Fruit fly (Drosophila melanogaster) whole organism, embryonic: ENCODE results near the gene UBL3.

Experiments
- ATbp ChIP-seq: fragments of 200-800 bp; sonication (Bioruptor generic); optimal IDR thresholded peaks from 2 replicates; lab custom pipeline; 2017; ENCODE audit warnings: missing biosample characterization, mild to moderate bottlenecking, missing genetic modification characterization, missing genetic modification reagents
- BEAF-32 ChIP-seq: fragments of 200-800 bp; sonication (Bioruptor generic); optimal IDR thresholded peaks from 3 replicates; lab custom pipeline; 2017; ENCODE audit warnings: missing biosample characterization, missing genetic modification characterization, mild to moderate bottlenecking, moderate library complexity, missing genetic modification reagents
- CG10267 ChIP-seq: fragments of 200-800 bp; sonication (Bioruptor generic); optimal IDR thresholded peaks from 2 replicates; lab custom pipeline; 2018; ENCODE audit warnings: missing biosample characterization, mild to moderate bottlenecking, missing genetic modification characterization, moderate library complexity
- CG10274 ChIP-seq: fragments of 200-800 bp; sonication (Bioruptor generic); optimal IDR thresholded peaks from 3 replicates; lab custom pipeline; 2017; ENCODE audit warnings: missing biosample characterization, mild to moderate bottlenecking, missing genetic modification characterization
- CG10462 ChIP-seq: fragments of 200-800 bp; sonication (Bioruptor generic); optimal IDR thresholded peaks from 2 replicates; lab custom pipeline; 2016; ENCODE audit warnings: missing biosample characterization, missing genetic modification characterization
- CG11723 ChIP-seq: fragments of 200-800 bp; sonication (Bioruptor generic); optimal IDR thresholded peaks from 2 replicates; lab custom pipeline; 2017; ENCODE audit warnings: missing biosample characterization, mild to moderate bottlenecking, missing genetic modification characterization
- CG13287 ChIP-seq: fragments of 200-800 bp; sonication (Bioruptor generic); IDR thresholded peaks from 2 replicates; pipeline ENCODE4 v1.3.6; 2022; ENCODE audit warnings: missing biosample characterization, missing genetic modification characterization; ENCODE audit not compliant: partially characterized antibody
- CG15514 ChIP-seq: fragments of 200-800 bp; sonication (Bioruptor generic); optimal IDR thresholded peaks from 3 replicates; lab custom pipeline; 2017; ENCODE audit warnings: missing biosample characterization, missing genetic modification characterization, mild to moderate bottlenecking, moderate library complexity, missing genetic modification reagents
- CG17361 ChIP-seq: fragments of 200-800 bp; sonication (Bioruptor generic); IDR thresholded peaks from 3 replicates; pipeline ENCODE4 v1.3.6; 2022; ENCODE audit warnings: missing biosample characterization, missing genetic modification characterization
- CG17385 ChIP-seq: fragments of 200-800 bp; sonication (Bioruptor generic); optimal IDR thresholded peaks from 3 replicates; lab custom pipeline; 2018; ENCODE audit warnings: missing biosample characterization, mild to moderate bottlenecking, missing genetic modification characterization
- CG18599 ChIP-seq: fragments of 200-800 bp; sonication (Bioruptor generic); optimal IDR thresholded peaks from 3 replicates; lab custom pipeline; 2017; ENCODE audit warnings: missing biosample characterization, missing genetic modification characterization, mild to moderate bottlenecking, moderate library complexity, missing genetic modification reagents
- CG2120 ChIP-seq: fragments of 200-800 bp; sonication (Bioruptor generic); optimal IDR thresholded peaks from 3 replicates; lab custom pipeline; 2016; ENCODE audit warnings: missing biosample characterization, missing genetic modification characterization
- CG2129 ChIP-seq: fragments of 200-800 bp; sonication (Bioruptor generic); IDR thresholded peaks from 2 replicates; pipeline ENCODE4 v1.3.6; 2022; ENCODE audit warnings: missing biosample characterization, missing genetic modification characterization; ENCODE audit not compliant: partially characterized antibody
- CG2889 ChIP-seq: fragments of 200-800 bp; sonication (Bioruptor generic); IDR thresholded peaks from 3 replicates; pipeline ENCODE4 v1.3.6; 2022; ENCODE audit warnings: missing biosample characterization, missing genetic modification characterization
- CG30431 ChIP-seq: fragments of 200-800 bp; sonication (Bioruptor generic); optimal IDR thresholded peaks from 2 replicates; lab custom pipeline; 2017; ENCODE audit warnings: missing biosample characterization, missing genetic modification characterization
- CG33213 ChIP-seq: fragments of 200-800 bp; sonication (Bioruptor generic); optimal IDR thresholded peaks from 3 replicates; lab custom pipeline; 2016; ENCODE audit warnings: missing biosample characterization, missing genetic modification characterization
- CG34224 ChIP-seq: fragments of 200-800 bp; sonication (Bioruptor generic); IDR thresholded peaks from 3 replicates; pipeline ENCODE4 v1.3.6; 2022; ENCODE audit warnings: missing biosample characterization, missing genetic modification characterization; ENCODE audit not compliant: partially characterized antibody
- CG34376 ChIP-seq: fragments of 200-800 bp; sonication (Bioruptor generic); optimal IDR thresholded peaks from 2 replicates; lab custom pipeline; 2018; ENCODE audit warnings: missing biosample characterization, mild to moderate bottlenecking, missing genetic modification characterization
- CG6854 ChIP-seq: fragments of 200-800 bp; sonication (Bioruptor generic); optimal IDR thresholded peaks from 3 replicates; lab custom pipeline; 2017; ENCODE audit warnings: missing biosample characterization, mild to moderate bottlenecking, missing genetic modification characterization
- CG8281 ChIP-seq: fragments of 200-800 bp; sonication (Bioruptor generic); optimal IDR thresholded peaks from 2 replicates; lab custom pipeline; 2018; ENCODE audit warnings: missing biosample characterization, mild to moderate bottlenecking, missing genetic modification characterization, moderate library complexity
- D ChIP-seq, 2 experiments: fragments of 200-800 bp in 1 of 2; fragments of >200 bp in 1 of 2; sonication (Bioruptor generic) in 1 of 2; optimal IDR thresholded peaks; 2 replicates in 1 of 2; 3 replicates in 1 of 2; lab custom pipeline; 2017; ENCODE audit warnings: mild to moderate bottlenecking in 1 of 2, missing biosample characterization in 1 of 2, missing genetic modification characterization in 1 of 2, missing genetic modification reagents in 1 of 2
- Hmx ChIP-seq: fragments of 200-800 bp; sonication (Bioruptor generic); optimal IDR thresholded peaks from 2 replicates; lab custom pipeline; 2016; ENCODE audit warnings: missing biosample characterization, missing genetic modification characterization
- Hr51 ChIP-seq, 2 experiments: fragments of 200-800 bp; sonication (Bioruptor generic); optimal IDR thresholded peaks; 2 replicates in 1 of 2; 3 replicates in 1 of 2; lab custom pipeline; 2016 to 2018; ENCODE audit warnings: missing biosample characterization in 2 of 2, missing genetic modification characterization in 2 of 2, mild to moderate bottlenecking in 1 of 2, moderate library complexity in 1 of 2
- Lim3 ChIP-seq: fragments of 200-800 bp; sonication (Bioruptor generic); IDR thresholded peaks from 2 replicates; pipeline ENCODE4 v1.3.6; 2022; ENCODE audit warnings: missing biosample characterization, missing genetic modification characterization
- Max ChIP-seq: fragments of 200-800 bp; sonication (Bioruptor generic); optimal IDR thresholded peaks from 2 replicates; lab custom pipeline; 2016; ENCODE audit warnings: missing biosample characterization, mild to moderate bottlenecking, missing genetic modification characterization
- NC2α ChIP-seq: fragments of 200-800 bp; sonication (Bioruptor generic); optimal IDR thresholded peaks from 2 replicates; lab custom pipeline; 2016; ENCODE audit warnings: missing biosample characterization, missing genetic modification characterization
- NFAT ChIP-seq: fragments of 200-800 bp; sonication (Bioruptor generic); IDR thresholded peaks from 2 replicates; pipeline ENCODE4 v1.3.6; 2022; ENCODE audit warnings: missing biosample characterization, missing genetic modification characterization
- Ptx1 ChIP-seq: fragments of 200-800 bp; sonication (Bioruptor generic); IDR thresholded peaks from 2 replicates; pipeline ENCODE4 v1.3.6; 2022; ENCODE audit warnings: missing biosample characterization, missing genetic modification characterization
- Vsx1 ChIP-seq: fragments of 200-800 bp; sonication (Bioruptor generic); optimal IDR thresholded peaks from 2 replicates; lab custom pipeline; 2017; ENCODE audit warnings: missing biosample characterization, mild to moderate bottlenecking, missing genetic modification characterization, missing genetic modification reagents
- amos ChIP-seq: fragments of 200-800 bp; sonication (Bioruptor generic); IDR thresholded peaks from 2 replicates; pipeline ENCODE4 v1.3.6; 2022; ENCODE audit warnings: missing biosample characterization, missing genetic modification characterization; ENCODE audit not compliant: partially characterized antibody
- ap ChIP-seq: fragments of 200-800 bp; sonication (Bioruptor generic); IDR thresholded peaks from 2 replicates; pipeline ENCODE4 v1.3.6; 2022; ENCODE audit warnings: missing biosample characterization, missing genetic modification characterization
- bcd ChIP-seq: fragments of 200-800 bp; sonication (Bioruptor generic); optimal IDR thresholded peaks from 2 replicates; lab custom pipeline; 2017; ENCODE audit warnings: missing biosample characterization, mild to moderate bottlenecking, missing genetic modification characterization
- disco-r ChIP-seq: fragments of 200-800 bp; sonication (Bioruptor generic); optimal IDR thresholded peaks from 2 replicates; lab custom pipeline; 2016; ENCODE audit warnings: missing biosample characterization, missing genetic modification characterization
- gfzf ChIP-seq: fragments of 200-800 bp; sonication (Bioruptor generic); optimal IDR thresholded peaks from 2 replicates; lab custom pipeline; 2016; ENCODE audit warnings: missing biosample characterization, mild to moderate bottlenecking, missing genetic modification characterization, moderate library complexity
- mam ChIP-seq: fragments of 200-800 bp; sonication (Bioruptor generic); optimal IDR thresholded peaks from 3 replicates; lab custom pipeline; 2016; ENCODE audit warnings: missing biosample characterization, missing genetic modification characterization
- sima ChIP-seq: fragments of 200-800 bp; sonication (Bioruptor generic); optimal IDR thresholded peaks from 2 replicates; lab custom pipeline; 2016; ENCODE audit warnings: missing biosample characterization, missing genetic modification characterization
- tgo ChIP-seq: fragments of 200-800 bp; sonication (Bioruptor generic); IDR thresholded peaks from 3 replicates; pipeline ENCODE4 v1.3.6; 2022; ENCODE audit warnings: missing biosample characterization, missing genetic modification characterization
- yki ChIP-seq: fragments of >200 bp; optimal IDR thresholded peaks from 3 replicates; lab custom pipeline; 2018
- zf30C ChIP-seq: fragments of 200-800 bp; sonication (Bioruptor generic); optimal IDR thresholded peaks from 3 replicates; lab custom pipeline; 2018; ENCODE audit warnings: missing biosample characterization, mild to moderate bottlenecking, missing genetic modification characterization

Gene UBL3

dm6 chrX:15859387-15859786 lies 6.4 kb upstream of the UBL3 start, which contains the start of gene AlkB (continued):
- TF ChIP-seq CG10274 (GFP tag; lab: Kevin White, UChicago): no peak
- no peak for TF ChIP-seq CG33213 (GFP tag; lab: Kevin White, UChicago)
- TF ChIP-seq CG17385 (GFP tag; lab: Kevin White, UChicago): no peak
- no peak for TF ChIP-seq CG34376 (GFP tag; lab: Kevin White, UChicago)
- 0 out of 3 replicates have a peak, but pooled peaks have one; percentile 9 for TF ChIP-seq CG17361 (GFP tag; lab: Robert Waterston, UW)
- peak; percentile 13; the same call in 1 of the 2 replicates for TF ChIP-seq CG2129 (GFP tag; lab: Robert Waterston, UW)
- no peak for TF ChIP-seq zf30C (GFP tag; lab: Kevin White, UChicago)
- TF ChIP-seq sima (GFP tag; lab: Kevin White, UChicago): no peak
- peak; percentile 45 for TF ChIP-seq BEAF-32 (GFP tag; lab: Kevin White, UChicago)
- TF ChIP-seq bcd (GFP tag; lab: Kevin White, UChicago): no peak
- 0 out of 2 replicates have a peak, but pooled peaks have one; percentile 19 for TF ChIP-seq CG13287
- TF ChIP-seq CG34224 (GFP tag; lab: Robert Waterston, UW): no peak; the same call in 2 of the 3 replicates
- TF ChIP-seq CG8281 (tag; lab: Kevin White, UChicago): no peak
- TF ChIP-seq D (optimal IDR thresholded peaks at IDR 0.05; lab: Kevin White, UChicago): no peak
- TF ChIP-seq D (GFP tag; optimal IDR thresholded peaks at IDR 0.05; lab: Kevin White, UChicago): no peak
- no peak for TF ChIP-seq CG10267 (tag; lab: Kevin White, UChicago)
- TF ChIP-seq disco-r (GFP tag; lab: Kevin White, UChicago): no peak
- no peak for TF ChIP-seq Lim3 (GFP tag; lab: Robert Waterston, UW)
- TF ChIP-seq CG2120 (GFP tag; lab: Kevin White, UChicago): no peak
- no peak for TF ChIP-seq CG18599
- no peak for TF ChIP-seq yki (lab: Kevin White, UChicago)
- no peak for TF ChIP-seq ATbp
- TF ChIP-seq NFAT: no peak
- TF ChIP-seq CG11723: no peak
- TF ChIP-seq Hr51 (GFP tag; optimal IDR thresholded peaks at IDR 0.05; lab: Kevin White, UChicago): no peak
- TF ChIP-seq CG10462: no peak
- no peak for TF ChIP-seq Hmx (GFP tag; lab: Kevin White, UChicago)
- no peak for TF ChIP-seq CG30431 (GFP tag; lab: Kevin White, UChicago)
- TF ChIP-seq ap (GFP tag; lab: Robert Waterston, UW): no peak
- TF ChIP-seq CG6854 (GFP tag; lab: Kevin White, UChicago): no peak
- 0 out of 2 replicates have a peak, but pooled peaks have one; percentile 17 for TF ChIP-seq amos (GFP tag; lab: Robert Waterston, UW)
- no peak for TF ChIP-seq CG2889 (GFP tag; lab: Robert Waterston, UW)
- TF ChIP-seq Vsx1 (GFP tag; lab: Kevin White, UChicago): no peak
- no peak for TF ChIP-seq Max (GFP tag; lab: Kevin White, UChicago)
- TF ChIP-seq NC2α (GFP tag; lab: Kevin White, UChicago): no peak
- TF ChIP-seq CG15514 (GFP tag; lab: Kevin White, UChicago): no peak
- TF ChIP-seq tgo (GFP tag; lab: Robert Waterston, UW): no peak
- no peak for TF ChIP-seq Ptx1
- peak; percentile 44 for TF ChIP-seq gfzf (GFP tag; lab: Kevin White, UChicago)
- TF ChIP-seq mam: no peak
